Fruit fly (Drosophila melanogaster): ENCODE data around the gene IntS14.
A peak's percentile ranks its signal among the peaks of the same experiment; 100 is the strongest.

The IntS14 gene

DNA sequence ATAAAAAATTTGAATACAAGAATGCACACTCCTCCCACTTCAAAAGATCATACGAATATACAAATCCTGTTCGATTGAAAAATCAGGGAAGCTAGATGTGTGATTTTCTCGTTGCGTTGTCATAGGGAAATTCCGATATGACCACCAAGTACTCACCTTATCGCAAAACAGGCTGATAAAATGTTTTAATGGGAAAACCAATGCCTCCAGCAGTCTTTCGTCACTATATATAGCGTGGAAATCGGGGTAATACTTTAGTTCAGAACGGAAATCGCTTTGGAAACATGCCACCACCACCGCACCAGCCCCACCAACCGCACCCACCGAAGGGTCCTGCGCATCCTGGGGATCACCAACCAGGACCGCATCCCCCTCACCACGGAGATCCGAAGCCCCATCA lies 34.9 kb downstream of the IntS14 start, which contains the start of the genes CG5139 and CG43348:
CG5139 (minus strand) TSS at position 101 of the 400 bp plus-strand sequence.
CG43348 (plus strand) TSS at position 247 of the 400 bp plus-strand sequence.
- no peak for TF ChIP-seq sv (GFP tag; optimal IDR thresholded peaks at IDR 0.05)
- TF ChIP-seq dsf (GFP tag; optimal IDR thresholded peaks at IDR 0.05; ENCODE audit: borderline replicate concordance): no peak
- TF ChIP-seq psq (GFP tag; optimal IDR thresholded peaks at IDR 0.05): no peak
- no peak for TF ChIP-seq h (GFP tag; optimal IDR thresholded peaks at IDR 0.05)
- no peak for TF ChIP-seq ey (GFP tag; optimal IDR thresholded peaks at IDR 0.05)
- TF ChIP-seq N (GFP tag; optimal IDR thresholded peaks at IDR 0.05): no peak
- no peak for TF ChIP-seq Mio (GFP tag; optimal IDR thresholded peaks at IDR 0.05)
- no peak for TF ChIP-seq Hr78 (GFP tag; optimal IDR thresholded peaks at IDR 0.05)
- TF ChIP-seq Abd-B (GFP tag; optimal IDR thresholded peaks at IDR 0.05): no peak
- no peak for TF ChIP-seq OdsH (GFP tag; optimal IDR thresholded peaks at IDR 0.05)
- no peak for TF ChIP-seq Dfd (GFP tag; optimal IDR thresholded peaks at IDR 0.05)
- TF ChIP-seq Rel (GFP tag; optimal IDR thresholded peaks at IDR 0.05): no peak
- no peak for TF ChIP-seq Rel (tag; optimal IDR thresholded peaks at IDR 0.05)
- TF ChIP-seq Dif (GFP tag; optimal IDR thresholded peaks at IDR 0.05; ENCODE audit: partially characterized antibody): no peak
- TF ChIP-seq woc (GFP tag; optimal IDR thresholded peaks at IDR 0.05): no peak
- no peak for TF ChIP-seq Sp1 (GFP tag; optimal IDR thresholded peaks at IDR 0.05)
- TF ChIP-seq Myc (optimal IDR thresholded peaks at IDR 0.05): no peak

DNA sequence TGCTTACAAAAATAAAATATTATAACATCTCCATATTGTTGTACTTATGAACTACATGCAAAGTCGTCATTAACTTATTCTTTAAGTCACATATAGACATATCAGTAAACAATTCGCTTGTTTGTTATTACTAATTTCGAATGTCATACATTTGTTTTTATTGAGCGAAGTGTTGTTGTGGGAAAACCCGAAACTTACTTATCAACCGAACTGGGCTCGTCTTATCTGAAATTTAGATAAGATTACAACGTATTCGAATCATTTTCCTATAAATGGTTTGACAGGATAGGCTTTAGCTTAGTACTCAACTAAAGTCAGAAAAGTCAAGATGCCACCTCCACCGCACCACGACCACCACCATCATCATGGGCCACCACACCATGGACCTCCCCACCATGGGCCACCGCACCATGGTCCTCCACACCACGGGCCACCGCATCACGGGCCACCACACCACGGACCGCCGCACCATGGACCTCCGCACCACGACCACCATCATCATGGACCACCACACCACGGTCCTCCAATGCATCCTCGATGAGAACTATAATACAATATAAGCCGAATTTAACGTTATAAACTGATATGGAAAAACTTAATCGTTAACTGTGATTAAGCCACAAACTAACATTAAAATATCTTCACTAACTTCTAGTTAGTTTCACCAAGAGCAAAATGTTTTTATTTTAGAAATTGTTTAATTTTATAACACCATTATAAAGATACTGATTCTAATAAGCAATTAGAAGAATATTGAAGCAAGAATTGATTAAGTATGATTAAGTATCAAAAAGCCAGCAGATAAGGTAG lies 35.9 kb downstream of the IntS14 start, which contains the start of the genes CG43349 and CG5011:
CG43349 (plus strand) TSS at position 294 of the 810 bp plus-strand sequence.
CG5011 (plus strand) TSS at position 760 of the 810 bp plus-strand sequence.
- TF ChIP-seq Vsx2 (GFP tag; optimal IDR thresholded peaks at IDR 0.05; ENCODE audit: partially characterized antibody) (no peak), Rel (GFP tag; optimal IDR thresholded peaks at IDR 0.05) (no peak), Rel (tag; optimal IDR thresholded peaks at IDR 0.05) (peak; percentile 85), dl (GFP tag; optimal IDR thresholded peaks at IDR 0.05; ENCODE audit: insufficient read depth in 1 of 2, partially characterized antibody in 2 of 2) (peak; percentile 48 to 72), Dfd (GFP tag; optimal IDR thresholded peaks at IDR 0.05) (peak; percentile 65)

DNA sequence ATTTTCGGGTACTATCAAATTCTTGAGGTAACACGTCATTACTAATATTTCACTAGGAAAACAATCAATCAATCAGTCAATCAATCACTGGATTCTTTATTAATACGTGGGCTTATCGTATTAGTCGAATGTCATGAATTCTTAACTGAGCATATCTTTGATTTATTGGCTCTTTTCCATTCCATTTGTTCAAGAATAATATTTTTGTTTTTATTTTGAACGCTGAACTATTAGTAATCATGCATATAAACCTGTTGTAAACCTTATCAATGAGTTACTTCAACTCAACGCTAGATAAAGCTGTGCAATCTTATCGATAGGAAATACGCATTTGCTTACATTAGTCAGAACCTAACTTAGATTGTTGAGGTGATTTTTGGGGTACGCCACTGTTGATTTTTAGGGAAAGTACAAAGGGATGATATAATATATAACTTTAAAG lies 37.2 kb downstream of the IntS14 start:
- TF ChIP-seq Rel (GFP tag; optimal IDR thresholded peaks at IDR 0.05): no peak
- peak; percentile 89 for TF ChIP-seq Rel (tag; optimal IDR thresholded peaks at IDR 0.05)
- no peak for TF ChIP-seq Jra (GFP tag; optimal IDR thresholded peaks at IDR 0.05)
- no peak for TF ChIP-seq brk (GFP tag; optimal IDR thresholded peaks at IDR 0.05)
- TF ChIP-seq Dif (GFP tag; optimal IDR thresholded peaks at IDR 0.05; ENCODE audit: partially characterized antibody): no peak
- TF ChIP-seq Mio (GFP tag; optimal IDR thresholded peaks at IDR 0.05): no peak
- no peak for TF ChIP-seq sage (GFP tag; optimal IDR thresholded peaks at IDR 0.05)
- no peak for TF ChIP-seq dl (GFP tag; optimal IDR thresholded peaks at IDR 0.05; ENCODE audit: insufficient read depth in 1 of 2, partially characterized antibody in 2 of 2)
- no peak for TF ChIP-seq rgr (GFP tag; optimal IDR thresholded peaks at IDR 0.05)
- TF ChIP-seq fru (GFP tag; optimal IDR thresholded peaks at IDR 0.05): peak; percentile 27
- no peak for TF ChIP-seq dmrt93B (GFP tag; optimal IDR thresholded peaks at IDR 0.05)
- TF ChIP-seq CrebA (GFP tag; optimal IDR thresholded peaks at IDR 0.05; ENCODE audit: borderline replicate concordance): no peak

DNA sequence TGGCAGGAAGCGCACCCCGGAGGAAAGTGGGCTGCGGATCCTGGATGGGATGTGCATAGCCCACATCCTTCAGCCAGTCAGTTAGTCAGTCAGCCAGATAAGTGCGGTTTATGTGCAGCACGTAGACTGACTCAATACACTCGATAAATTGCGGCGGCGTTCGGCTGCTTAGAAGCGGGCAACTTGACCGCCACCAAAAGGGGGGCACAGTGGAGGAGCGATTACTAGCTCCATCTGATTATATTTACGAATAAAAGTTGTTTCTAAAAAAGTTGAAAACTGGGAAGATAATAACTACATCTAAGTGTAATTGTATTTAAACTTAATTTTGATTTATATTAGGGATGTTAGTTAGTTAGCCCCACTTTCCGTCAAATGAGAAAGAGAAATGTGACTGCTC lies 38.2 kb downstream of the IntS14 start:
- TF ChIP-seq jim (GFP tag; optimal IDR thresholded peaks at IDR 0.05): no peak

DNA sequence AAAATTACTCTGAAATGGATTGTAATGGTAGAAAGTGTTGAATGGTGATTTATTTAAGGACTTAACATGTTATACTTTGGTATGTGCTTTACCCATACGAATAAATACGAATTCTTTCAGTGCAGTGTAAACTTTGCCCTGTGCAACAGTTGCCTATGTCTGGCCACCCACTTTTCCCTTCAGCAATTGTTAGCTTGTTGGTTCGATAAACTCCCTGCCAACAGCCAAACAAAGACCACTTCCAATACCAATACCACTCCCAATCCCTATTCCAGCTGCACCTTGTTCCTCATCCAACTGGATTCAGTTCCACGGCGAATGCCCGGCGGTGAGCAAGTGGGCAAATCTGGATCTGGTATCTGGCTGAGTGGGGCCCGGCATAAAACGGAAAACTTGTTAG lies 39.7 kb downstream of the IntS14 start, which contains the start of gene CG14342:
CG14342 (plus strand) TSS at position 301 of the 400 bp plus-strand sequence.
- TF ChIP-seq sv (GFP tag; optimal IDR thresholded peaks at IDR 0.05): no peak
- no peak for TF ChIP-seq brk (GFP tag; optimal IDR thresholded peaks at IDR 0.05)

DNA sequence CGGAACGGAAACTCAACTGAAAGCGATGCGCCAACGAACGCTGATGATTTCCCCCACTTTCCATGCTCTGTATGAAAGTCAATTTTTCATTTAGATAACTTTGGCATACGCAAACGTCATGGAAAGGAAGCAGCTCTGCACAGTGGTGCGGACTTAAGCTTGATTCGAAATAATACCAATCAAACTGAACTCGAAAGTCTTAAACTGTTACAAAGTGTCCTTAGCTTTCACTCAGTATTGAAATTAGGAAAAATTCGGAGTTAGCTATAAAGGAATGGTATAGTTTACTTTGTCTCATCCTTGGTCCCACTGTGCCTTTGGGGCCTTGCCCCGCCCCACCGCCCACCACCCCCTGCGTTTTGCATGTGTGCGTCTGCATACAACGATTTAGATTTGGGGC lies 43.2 kb downstream of the IntS14 start:
- TF ChIP-seq br (GFP tag; optimal IDR thresholded peaks at IDR 0.05): peak; percentile 10
- no peak for TF ChIP-seq dl (GFP tag; optimal IDR thresholded peaks at IDR 0.05; ENCODE audit: insufficient read depth in 1 of 2, partially characterized antibody in 2 of 2)

All from whole organism, wandering third instar larva.